Fruit fly (Drosophila melanogaster): ENCODE data around the gene CG15765.

CG15765 gene

DNA sequence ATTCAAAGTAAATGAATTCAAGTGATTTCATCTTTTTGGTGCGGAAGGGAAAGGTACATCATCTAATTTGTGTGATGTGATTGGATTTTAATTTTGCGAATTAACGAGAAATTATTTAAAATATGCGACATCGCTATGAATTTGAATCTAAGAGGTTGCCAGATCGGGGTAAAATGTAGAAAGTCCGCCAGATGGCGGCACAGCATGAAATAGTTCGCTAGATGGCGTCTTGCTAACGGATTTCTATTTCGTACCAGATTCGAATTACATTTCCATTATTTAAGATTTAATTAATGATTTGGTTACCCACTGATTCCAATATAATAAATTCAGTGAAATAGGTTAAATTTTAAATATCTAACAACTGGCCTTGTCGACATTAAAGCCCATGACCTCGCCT is 65.0 kb downstream of the CG15765 start (continued):
- TF ChIP-seq achi (GFP tag; optimal IDR thresholded peaks at IDR 0.05) (no peak), topi (GFP tag; optimal IDR thresholded peaks at IDR 0.05) (no peak), esn (GFP tag; optimal IDR thresholded peaks at IDR 0.05) (peak; percentile 31), fd85E (GFP tag; optimal IDR thresholded peaks at IDR 0.05) (no peak), cyc (GFP tag; optimal IDR thresholded peaks at IDR 0.05) (peak; percentile 55), CG11762 (GFP tag; optimal IDR thresholded peaks at IDR 0.05; ENCODE audit: insufficient read depth) (no peak), CG6808 (GFP tag; optimal IDR thresholded peaks at IDR 0.05) (peak; percentile 21), fkh (GFP tag; optimal IDR thresholded peaks at IDR 0.05) (no peak), acj6 (GFP tag; optimal IDR thresholded peaks at IDR 0.05) (peak; percentile 8), Sox102F (GFP tag; optimal IDR thresholded peaks at IDR 0.05) (peak; percentile 9), CG10669 (GFP tag; optimal IDR thresholded peaks at IDR 0.05) (no peak), lz (GFP tag; optimal IDR thresholded peaks at IDR 0.05) (peak; percentile 42), CG4318 (GFP tag; optimal IDR thresholded peaks at IDR 0.05) (no peak)

DNA sequence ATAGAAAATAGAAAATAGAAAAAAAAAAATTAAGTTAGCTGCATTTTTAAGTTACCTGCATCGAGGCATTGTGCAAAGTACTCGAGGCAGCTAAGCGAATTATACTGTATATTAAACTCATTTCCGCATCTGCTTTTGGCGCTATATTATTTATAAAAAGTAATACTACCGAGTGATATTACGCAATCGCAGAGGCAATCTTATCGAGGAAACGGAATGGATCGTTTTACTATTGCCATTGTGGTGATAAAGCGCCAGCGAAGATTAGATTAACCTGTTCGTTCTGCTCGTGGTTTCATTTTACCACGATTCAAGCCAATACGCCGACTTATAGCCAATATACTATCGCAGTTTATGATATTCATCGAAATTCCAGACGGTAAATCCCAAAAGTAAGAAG is 65.9 kb downstream of the CG15765 start:
- TF ChIP-seq vri (GFP tag; optimal IDR thresholded peaks at IDR 0.05) = peak; percentile 81
- TF ChIP-seq Blimp-1 (GFP tag; optimal IDR thresholded peaks at IDR 0.05) = no peak

DNA sequence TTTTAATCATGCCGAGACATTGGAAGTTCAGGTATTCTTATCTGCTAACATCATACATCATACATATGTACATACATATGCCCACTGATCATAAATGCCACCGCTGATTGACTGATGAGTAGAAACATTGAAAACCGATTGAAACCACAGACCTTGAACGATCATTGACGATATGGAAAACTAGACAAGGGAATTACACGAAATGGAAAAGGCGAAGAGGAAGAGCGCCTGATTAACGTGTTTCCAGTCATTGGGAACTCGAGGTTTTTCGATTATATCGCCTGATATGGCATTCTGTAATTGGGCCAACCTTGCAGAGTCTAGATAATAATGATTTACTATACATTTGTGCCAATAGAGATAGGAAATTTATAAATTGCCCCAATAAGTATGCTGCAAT is 66.5 kb downstream of the CG15765 start:
- TF ChIP-seq CG10669 (GFP tag; optimal IDR thresholded peaks at IDR 0.05) (no peak), fd59A (GFP tag; optimal IDR thresholded peaks at IDR 0.05) (no peak), Lpt (GFP tag; optimal IDR thresholded peaks at IDR 0.05) (no peak), Eip93F (GFP tag; optimal IDR thresholded peaks at IDR 0.05) (no peak)

DNA sequence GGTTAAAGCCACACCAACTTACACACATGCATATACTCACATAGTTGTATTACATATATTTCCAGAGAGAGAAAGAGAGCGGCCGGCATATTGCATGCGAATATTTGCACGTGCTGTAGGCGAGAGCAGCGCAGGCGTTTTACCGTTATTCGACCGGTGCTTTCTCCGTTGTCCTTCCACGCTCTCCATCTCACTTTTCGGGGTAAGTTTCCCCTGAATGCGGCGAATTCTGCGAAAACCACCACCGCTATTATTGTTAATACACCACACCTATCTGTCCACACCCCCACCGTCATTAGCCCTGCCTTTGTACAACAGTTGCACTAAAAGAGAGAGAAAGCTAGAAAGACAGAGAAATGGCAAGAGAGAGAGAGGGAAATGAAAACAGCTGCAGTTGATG is 67.2 kb downstream of the CG15765 start:
- TF ChIP-seq CG11762 (GFP tag; optimal IDR thresholded peaks at IDR 0.05; ENCODE audit: insufficient read depth) (no peak), CG6808 (GFP tag; optimal IDR thresholded peaks at IDR 0.05) (no peak), CG15336 (GFP tag; IDR thresholded peaks at IDR 0.05) (no peak), Hr38 (GFP tag; optimal IDR thresholded peaks at IDR 0.05) (no peak)

DNA sequence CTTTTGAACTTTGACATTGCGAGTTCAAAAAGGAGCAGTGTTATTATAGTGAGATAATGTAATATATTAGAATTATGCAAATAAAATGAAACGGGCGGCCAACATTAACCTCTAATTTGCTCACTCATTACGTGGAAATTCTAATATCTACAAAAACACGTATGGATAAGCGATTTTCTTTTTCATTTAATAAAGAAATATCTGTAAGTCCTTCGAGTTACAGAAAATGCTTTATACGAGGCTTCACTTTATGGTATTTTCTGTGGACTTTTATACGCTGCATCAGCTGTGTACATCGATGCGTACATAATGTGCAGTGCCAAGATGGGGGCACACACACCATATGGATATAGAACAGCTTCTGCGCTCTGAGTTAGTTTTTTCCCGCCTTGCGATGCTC is 67.6 kb downstream of the CG15765 start:
- TF ChIP-seq ss (GFP tag; optimal IDR thresholded peaks at IDR 0.05) (peak in 1 of 2 experiments; percentile 23), Lpt (GFP tag; optimal IDR thresholded peaks at IDR 0.05) (no peak), topi (GFP tag; optimal IDR thresholded peaks at IDR 0.05) (no peak), Ets21C (GFP tag; optimal IDR thresholded peaks at IDR 0.05) (no peak), CG4318 (GFP tag; optimal IDR thresholded peaks at IDR 0.05) (no peak), Eip78C (GFP tag) (peak; percentile 51), Sox102F (GFP tag; optimal IDR thresholded peaks at IDR 0.05) (no peak), lz (GFP tag; optimal IDR thresholded peaks at IDR 0.05) (no peak), Sox15 (GFP tag; optimal IDR thresholded peaks at IDR 0.05) (no peak), CG9139 (GFP tag; optimal IDR thresholded peaks at IDR 0.05) (no peak), Hr39 (GFP tag; optimal IDR thresholded peaks at IDR 0.05) (no peak), fd85E (GFP tag; optimal IDR thresholded peaks at IDR 0.05) (no peak), net (GFP tag; optimal IDR thresholded peaks at IDR 0.05) (no peak), Hr38 (GFP tag; optimal IDR thresholded peaks at IDR 0.05) (no peak), CG11294 (GFP tag; IDR thresholded peaks at IDR 0.05) (no peak), Gug (GFP tag; IDR thresholded peaks at IDR 0.05) (no peak), CG6792 (GFP tag; optimal IDR thresholded peaks at IDR 0.05) (no peak), Smox (GFP tag; optimal IDR thresholded peaks at IDR 0.05) (no peak), Met (GFP tag; optimal IDR thresholded peaks at IDR 0.05) (peak; percentile 14), Eip75B (GFP tag; optimal IDR thresholded peaks at IDR 0.05) (no peak), CG8319 (GFP tag; optimal IDR thresholded peaks at IDR 0.05) (no peak), CG15336 (GFP tag; IDR thresholded peaks at IDR 0.05) (no peak), CG31627 (GFP tag; optimal IDR thresholded peaks at IDR 0.05) (no peak), CG10669 (GFP tag; optimal IDR thresholded peaks at IDR 0.05) (peak; percentile 8), CG11762 (GFP tag; optimal IDR thresholded peaks at IDR 0.05; ENCODE audit: insufficient read depth) (no peak), CG32006 (GFP tag; optimal IDR thresholded peaks at IDR 0.05) (no peak), CG6808 (GFP tag; optimal IDR thresholded peaks at IDR 0.05) (no peak), Ets96B (tag; optimal IDR thresholded peaks at IDR 0.05) (peak; percentile 24), CG6854 (GFP tag; optimal IDR thresholded peaks at IDR 0.05) (no peak), CG16779 (tag; optimal IDR thresholded peaks at IDR 0.05) (no peak), svp (GFP tag) (no peak), pdm3 (GFP tag; optimal IDR thresholded peaks at IDR 0.05) (peak; percentile 21), vri (GFP tag; optimal IDR thresholded peaks at IDR 0.05) (no peak), cyc (GFP tag; optimal IDR thresholded peaks at IDR 0.05) (no peak), esn (GFP tag; optimal IDR thresholded peaks at IDR 0.05) (no peak), achi (GFP tag; optimal IDR thresholded peaks at IDR 0.05) (no peak), CG3032 (tag; optimal IDR thresholded peaks at IDR 0.05) (no peak)

Measured in whole organism, prepupa.